Fruit fly (Drosophila melanogaster): Measurements from ENCODE around the gene CG18404.
A peak's percentile ranks its signal among the peaks of the same experiment; 100 is the strongest.

Gene CG18404

DNA sequence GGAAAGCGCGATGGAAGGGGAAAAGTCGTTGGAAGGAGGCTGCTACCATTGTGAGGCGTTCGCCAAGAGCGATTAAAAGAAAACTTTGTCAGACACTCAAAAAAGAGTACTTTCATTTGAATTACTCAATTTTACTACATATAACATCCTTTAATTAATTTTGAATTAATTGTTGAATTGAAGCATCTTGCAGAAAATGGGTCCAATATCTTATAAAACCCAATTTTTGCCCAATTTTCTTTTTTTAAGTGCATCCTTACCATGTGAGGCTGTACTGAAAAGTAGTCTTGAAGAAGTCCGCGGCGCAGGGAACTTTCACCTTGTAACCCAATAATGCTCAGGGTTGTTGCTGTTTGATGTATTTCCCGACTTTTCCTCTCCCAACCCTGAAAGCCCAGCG, 17.7 kb upstream of the CG18404 start (continued):
- peak in 1 of 2 experiments; percentile 29 for TF ChIP-seq dpn (GFP tag; optimal IDR thresholded peaks at IDR 0.05)
- 0 out of 3 replicates have a peak, but pooled peaks have one; percentile 49 for TF ChIP-seq Dbx (GFP tag; IDR thresholded peaks at IDR 0.05)
- TF ChIP-seq CG13894 (tag; optimal IDR thresholded peaks at IDR 0.05), result no peak
- TF ChIP-seq cad (GFP tag; optimal IDR thresholded peaks at IDR 0.05), result no peak
- no peak; the same call in 2 of the 3 replicates for TF ChIP-seq B-H1 (GFP tag; IDR thresholded peaks at IDR 0.05)
- TF ChIP-seq fd102C (GFP tag; optimal IDR thresholded peaks at IDR 0.05), result no peak
- TF ChIP-seq Lim3 (GFP tag; IDR thresholded peaks at IDR 0.05), result 0 out of 2 replicates have a peak, but pooled peaks have one; percentile 16
- no peak for TF ChIP-seq CG3163 (GFP tag; optimal IDR thresholded peaks at IDR 0.05)
- TF ChIP-seq CG10565 (GFP tag; optimal IDR thresholded peaks at IDR 0.05), result no peak
- TF ChIP-seq Stat92E (GFP tag; optimal IDR thresholded peaks at IDR 0.05), result no peak
- TF ChIP-seq danr (GFP tag; IDR thresholded peaks at IDR 0.05), result no peak
- peak; percentile 37 for TF ChIP-seq Ssrp (tag; optimal IDR thresholded peaks at IDR 0.05)
- no peak for TF ChIP-seq CG1792 (GFP tag; optimal IDR thresholded peaks at IDR 0.05)
- peak; percentile 46; the same call in 1 of the 2 replicates for TF ChIP-seq CG17328 (GFP tag; IDR thresholded peaks at IDR 0.05)
- TF ChIP-seq CG6175 (GFP tag; IDR thresholded peaks at IDR 0.05), result no peak
- TF ChIP-seq CG32772 (GFP tag; IDR thresholded peaks at IDR 0.05), result 0 out of 2 replicates have a peak, but pooled peaks have one; percentile 10
- TF ChIP-seq Kr (GFP tag; optimal IDR thresholded peaks at IDR 0.05), result no peak
- TF ChIP-seq mam (GFP tag; optimal IDR thresholded peaks at IDR 0.05), result no peak
- TF ChIP-seq hkb (optimal IDR thresholded peaks at IDR 0.05), result no peak
- TF ChIP-seq hkb (GFP tag; IDR thresholded peaks at IDR 0.05), result peak; percentile 57
- no peak for TF ChIP-seq CG2116 (GFP tag; optimal IDR thresholded peaks at IDR 0.05)
- no peak for TF ChIP-seq CG10462 (GFP tag; optimal IDR thresholded peaks at IDR 0.05)
- TF ChIP-seq zfh2 (GFP tag; optimal IDR thresholded peaks at IDR 0.05), result no peak
- TF ChIP-seq exex (tag; optimal IDR thresholded peaks at IDR 0.05), result no peak
- no peak for TF ChIP-seq NFAT (GFP tag; IDR thresholded peaks at IDR 0.05)
- 0 out of 3 replicates have a peak, but pooled peaks have one; percentile 7 for TF ChIP-seq otp (GFP tag; IDR thresholded peaks at IDR 0.05)
- TF ChIP-seq Gug (GFP tag; IDR thresholded peaks at IDR 0.05), result no peak
- TF ChIP-seq CG30431 (GFP tag; optimal IDR thresholded peaks at IDR 0.05), result no peak
- TF ChIP-seq CG15696 (tag; optimal IDR thresholded peaks at IDR 0.05), result no peak
- TF ChIP-seq tup (GFP tag; optimal IDR thresholded peaks at IDR 0.05), result no peak
- TF ChIP-seq Optix (GFP tag; IDR thresholded peaks at IDR 0.05), result no peak
- no peak for TF ChIP-seq bbx (GFP tag; IDR thresholded peaks at IDR 0.05; ENCODE audit: partially characterized antibody)
- no peak for TF ChIP-seq CG14050 (GFP tag; IDR thresholded peaks at IDR 0.05)
- no peak for TF ChIP-seq CG9609 (GFP tag; optimal IDR thresholded peaks at IDR 0.05)
- no peak for TF ChIP-seq NK7.1 (GFP tag; optimal IDR thresholded peaks at IDR 0.05)
- TF ChIP-seq vnd (GFP tag; IDR thresholded peaks at IDR 0.05; ENCODE audit: partially characterized antibody), result no peak
- peak; percentile 8 for TF ChIP-seq Hand (GFP tag; optimal IDR thresholded peaks at IDR 0.05)
- TF ChIP-seq abd-A (tag; optimal IDR thresholded peaks at IDR 0.05), result no peak
- TF ChIP-seq Hr39 (optimal IDR thresholded peaks at IDR 0.05), result no peak
- no peak for TF ChIP-seq Atf3 (GFP tag; optimal IDR thresholded peaks at IDR 0.05)
- no peak for TF ChIP-seq lilli (GFP tag; optimal IDR thresholded peaks at IDR 0.05)
- TF ChIP-seq pros (GFP tag; optimal IDR thresholded peaks at IDR 0.05), result peak; percentile 86
- TF ChIP-seq PHDP (tag; optimal IDR thresholded peaks at IDR 0.05), result peak; percentile 10
- TF ChIP-seq fu2 (GFP tag; optimal IDR thresholded peaks at IDR 0.05), result no peak
- TF ChIP-seq Meics (GFP tag; optimal IDR thresholded peaks at IDR 0.05), result peak; percentile 8
- no peak for TF ChIP-seq CG4730 (GFP tag; IDR thresholded peaks at IDR 0.05)
- no peak for TF ChIP-seq NfI (GFP tag; optimal IDR thresholded peaks at IDR 0.05)
- no peak for TF ChIP-seq Abd-B (GFP tag; optimal IDR thresholded peaks at IDR 0.05)
- TF ChIP-seq MESR4 (GFP tag; optimal IDR thresholded peaks at IDR 0.05), result no peak
- no peak for TF ChIP-seq gro (GFP tag; optimal IDR thresholded peaks at IDR 0.05)
- no peak for TF ChIP-seq Hr3 (GFP tag; optimal IDR thresholded peaks at IDR 0.05)
- no peak for TF ChIP-seq CG12219 (GFP tag; optimal IDR thresholded peaks at IDR 0.05)

All from whole organism, embryonic.